Worm (Caenorhabditis elegans) whole organism, late embryonic: ENCODE data around the gene twk-8.

Experiments
- C08G9.2 ChIP-seq: sonication (generic microtip); optimal IDR thresholded peaks from 2 replicates; lab custom pipeline; 2016; ENCODE audit warnings: mild to moderate bottlenecking, missing genetic modification characterization, moderate library complexity, missing compliant biosample characterization
- K02D7.2 ChIP-seq: sonication (generic microtip); optimal IDR thresholded peaks from 2 replicates; lab custom pipeline; 2017; ENCODE audit warnings: mild to moderate bottlenecking, missing genetic modification characterization, missing compliant biosample characterization
- T23F11.4 ChIP-seq: fragments of 200-800 bp; sonication (Bioruptor generic); optimal IDR thresholded peaks from 2 replicates; lab custom pipeline; 2018; ENCODE audit warnings: mild to moderate bottlenecking, missing genetic modification characterization, missing compliant biosample characterization
- ahr-1 ChIP-seq: sonication (generic microtip); optimal IDR thresholded peaks from 2 replicates; lab custom pipeline; 2016; ENCODE audit warnings: missing genetic modification characterization, missing compliant biosample characterization
- ceh-18 ChIP-seq: sonication (generic microtip); optimal IDR thresholded peaks from 2 replicates; lab custom pipeline; 2016; ENCODE audit warnings: missing genetic modification characterization, missing compliant biosample characterization
- ceh-2 ChIP-seq: sonication (generic microtip); optimal IDR thresholded peaks from 2 replicates; lab custom pipeline; 2016; ENCODE audit warnings: missing genotype, missing genetic modification characterization, missing compliant biosample characterization
- ceh-24 ChIP-seq: sonication (generic microtip); optimal IDR thresholded peaks from 2 replicates; lab custom pipeline; 2016; ENCODE audit warnings: mild to moderate bottlenecking, missing genetic modification characterization, missing compliant biosample characterization
- ceh-34 ChIP-seq: sonication (generic microtip); optimal IDR thresholded peaks from 2 replicates; lab custom pipeline; 2016; ENCODE audit warnings: mild to moderate bottlenecking, missing genetic modification characterization, missing compliant biosample characterization
- ceh-48 ChIP-seq: sonication (generic microtip); optimal IDR thresholded peaks from 2 replicates; lab custom pipeline; 2016; ENCODE audit warnings: missing genetic modification characterization, inconsistent platforms, missing compliant biosample characterization
- ceh-9 ChIP-seq: sonication (generic microtip); optimal IDR thresholded peaks from 2 replicates; lab custom pipeline; 2016; ENCODE audit warnings: mild to moderate bottlenecking, missing genetic modification characterization, inconsistent platforms, missing compliant biosample characterization
- dmd-4 ChIP-seq: sonication (generic microtip); optimal IDR thresholded peaks from 2 replicates; lab custom pipeline; 2016; ENCODE audit warnings: borderline replicate concordance, missing genetic modification characterization, missing compliant biosample characterization
- elt-2 ChIP-seq: sonication (generic microtip); optimal IDR thresholded peaks from 2 replicates; lab custom pipeline; 2016; ENCODE audit warnings: missing genetic modification reagents, missing genetic modification characterization, missing compliant biosample characterization
- elt-4 ChIP-seq: sonication (generic microtip); optimal IDR thresholded peaks from 2 replicates; lab custom pipeline; 2016; ENCODE audit warnings: missing genetic modification characterization, missing compliant biosample characterization
- ets-4 ChIP-seq: sonication (generic microtip); optimal IDR thresholded peaks from 2 replicates; lab custom pipeline; 2016; ENCODE audit warnings: missing genetic modification characterization, missing compliant biosample characterization
- eyg-1 ChIP-seq: sonication (generic microtip); optimal IDR thresholded peaks from 2 replicates; lab custom pipeline; 2016; ENCODE audit warnings: missing genotype, missing genetic modification characterization, missing compliant biosample characterization
- fax-1 ChIP-seq: sonication (generic microtip); optimal IDR thresholded peaks from 2 replicates; lab custom pipeline; 2016; ENCODE audit warnings: missing genotype, missing genetic modification characterization, missing compliant biosample characterization
- gmeb-2 ChIP-seq: sonication (generic microtip); optimal IDR thresholded peaks from 2 replicates; lab custom pipeline; 2016; ENCODE audit warnings: missing genetic modification characterization, inconsistent platforms, missing compliant biosample characterization
- hlh-13 ChIP-seq: fragments of 200-800 bp; sonication (Bioruptor generic); optimal IDR thresholded peaks from 2 replicates; lab custom pipeline; 2018; ENCODE audit warnings: mild to moderate bottlenecking, missing genetic modification characterization, missing compliant biosample characterization
- hlh-6 ChIP-seq: sonication (generic microtip); optimal IDR thresholded peaks from 2 replicates; lab custom pipeline; 2016; ENCODE audit warnings: missing genotype, missing genetic modification characterization, missing compliant biosample characterization
- lin-11 ChIP-seq: fragments of 200-800 bp; sonication (Bioruptor generic); optimal IDR thresholded peaks from 2 replicates; lab custom pipeline; 2018; ENCODE audit warnings: mild to moderate bottlenecking, missing genetic modification characterization, missing compliant biosample characterization
- odd-2 ChIP-seq: sonication (generic microtip); optimal IDR thresholded peaks from 2 replicates; lab custom pipeline; 2017; ENCODE audit warnings: antibody characterized with exemption, mild to moderate bottlenecking, missing genetic modification characterization, missing compliant biosample characterization
- pax-1 ChIP-seq: fragments of 150-350 bp; optimal IDR thresholded peaks from 2 replicates; lab custom pipeline; 2014; ENCODE audit warnings: missing biosample characterization, missing genetic modification characterization
- pha-2 ChIP-seq: sonication (generic microtip); optimal IDR thresholded peaks from 2 replicates; lab custom pipeline; 2017; ENCODE audit warnings: mild to moderate bottlenecking, missing genetic modification characterization, missing compliant biosample characterization
- pqm-1 ChIP-seq: sonication (generic microtip); optimal IDR thresholded peaks from 2 replicates; lab custom pipeline; 2016; ENCODE audit warnings: missing genetic modification characterization, missing compliant biosample characterization
- ref-2 ChIP-seq: sonication (generic microtip); optimal IDR thresholded peaks from 2 replicates; lab custom pipeline; 2016; ENCODE audit warnings: missing genetic modification characterization, missing compliant biosample characterization
- rnt-1 ChIP-seq: sonication (generic microtip); optimal IDR thresholded peaks from 2 replicates; lab custom pipeline; 2016; ENCODE audit warnings: missing genetic modification characterization, missing compliant biosample characterization
- sdc-2 ChIP-seq: sonication (generic microtip); optimal IDR thresholded peaks from 2 replicates; lab custom pipeline; 2016; ENCODE audit warnings: missing genotype, missing genetic modification characterization, missing compliant biosample characterization
- sox-4 ChIP-seq: sonication (generic microtip); optimal IDR thresholded peaks from 2 replicates; lab custom pipeline; 2017; ENCODE audit warnings: mild to moderate bottlenecking, missing genetic modification characterization, inconsistent platforms, missing compliant biosample characterization
- syd-9 ChIP-seq: sonication (generic microtip); optimal IDR thresholded peaks from 2 replicates; lab custom pipeline; 2016; ENCODE audit warnings: mild to moderate bottlenecking, missing genetic modification characterization, moderate library complexity, missing compliant biosample characterization
- tbx-7 ChIP-seq: sonication (generic microtip); optimal IDR thresholded peaks from 2 replicates; lab custom pipeline; 2016; ENCODE audit warnings: missing genotype, missing genetic modification characterization, missing compliant biosample characterization
- unc-86 ChIP-seq: sonication (generic microtip); optimal IDR thresholded peaks from 2 replicates; lab custom pipeline; 2016; ENCODE audit warnings: missing genetic modification characterization, missing compliant biosample characterization
- ztf-16 ChIP-seq: sonication (generic microtip); optimal IDR thresholded peaks from 2 replicates; lab custom pipeline; 2017; ENCODE audit warnings: missing genetic modification characterization, missing compliant biosample characterization

twk-8 gene

ce11 chrIV:9051510-9052175, 30.5 kb upstream of the twk-8 start:
- TF ChIP-seq C08G9.2 (tag; lab: Kevin White, UChicago), result no peak
- TF ChIP-seq lin-11, result no peak
- no peak for TF ChIP-seq pax-1 (tag; lab: Kevin White, UChicago)
- TF ChIP-seq dmd-4 (tag; lab: Kevin White, UChicago), result no peak
- no peak for TF ChIP-seq ceh-48 (tag; lab: Kevin White, UChicago)
- TF ChIP-seq gmeb-2, result no peak
- no peak for TF ChIP-seq ahr-1 (tag; lab: Kevin White, UChicago)
- TF ChIP-seq T23F11.4 (GFP tag; lab: Kevin White, UChicago), result no peak
- no peak for TF ChIP-seq sox-4 (tag; lab: Kevin White, UChicago)
- TF ChIP-seq elt-4 (tag; lab: Kevin White, UChicago), result no peak
- TF ChIP-seq ceh-24 (tag; lab: Kevin White, UChicago), result no peak
- no peak for TF ChIP-seq eyg-1 (tag; lab: Kevin White, UChicago)
- no peak for TF ChIP-seq ets-4
- no peak for TF ChIP-seq pha-2 (tag; lab: Kevin White, UChicago)
- no peak for TF ChIP-seq ceh-9 (tag; lab: Kevin White, UChicago)
- TF ChIP-seq sdc-2 (tag; lab: Kevin White, UChicago), result no peak
- TF ChIP-seq fax-1 (tag; lab: Kevin White, UChicago), result no peak
- no peak for TF ChIP-seq rnt-1 (tag; lab: Kevin White, UChicago)

ce11 chrIV:9053403-9053802, 28.8 kb upstream of the twk-8 start:
- TF ChIP-seq ceh-34 (tag; lab: Kevin White, UChicago) (no peak), K02D7.2 (tag; lab: Kevin White, UChicago) (no peak), hlh-13 (GFP tag; lab: Kevin White, UChicago) (no peak), sdc-2 (tag; lab: Kevin White, UChicago) (no peak), ceh-2 (tag; lab: Kevin White, UChicago) (no peak)

- TF ChIP-seq ztf-16 (tag; lab: Kevin White, UChicago) (no peak), fax-1 (tag; lab: Kevin White, UChicago) (no peak), ref-2 (tag; lab: Kevin White, UChicago) (no peak)
Measured at ce11 chrIV:9063518-9063917, 18.6 kb upstream of the twk-8 start.

- TF ChIP-seq tbx-7 (tag; lab: Kevin White, UChicago), result no peak
- no peak for TF ChIP-seq odd-2 (tag; lab: Kevin White, UChicago)
- TF ChIP-seq ceh-18 (tag; lab: Kevin White, UChicago), result no peak
- no peak for TF ChIP-seq hlh-6
- no peak for TF ChIP-seq eyg-1 (tag; lab: Kevin White, UChicago)
- no peak for TF ChIP-seq hlh-13 (GFP tag; lab: Kevin White, UChicago)
- TF ChIP-seq unc-86, result no peak
- TF ChIP-seq pax-1 (tag; lab: Kevin White, UChicago), result no peak
- TF ChIP-seq ets-4, result no peak
- TF ChIP-seq pqm-1 (tag; lab: Kevin White, UChicago), result no peak
- TF ChIP-seq syd-9 (tag; lab: Kevin White, UChicago), result no peak
- TF ChIP-seq elt-4 (tag; lab: Kevin White, UChicago), result no peak
Measured at ce11 chrIV:9069703-9070102, 12.5 kb upstream of the twk-8 start, which contains the start of gene nhr-11. Gene nhr-11, plus strand, starts transcription at chrIV:9070003.

- no peak for TF ChIP-seq ztf-16 (tag; lab: Kevin White, UChicago)
- peak; percentile 73 for TF ChIP-seq elt-2
Measured at ce11 chrIV:9070188-9070587, 12.0 kb upstream of the twk-8 start.
